Worm (Caenorhabditis elegans): ENCODE results near the gene set-13.

The set-13 gene

ce11 chrII:2774904-2775303 is 41.9 kb upstream of the set-13 start, which contains the start of gene fbxb-111:
TSS of gene fbxb-111 (minus strand) at chrII:2775004.
- TF ChIP-seq unc-39 (tag; optimal IDR thresholded peaks at IDR 0.05) = no peak
- TF ChIP-seq nhr-43 (tag; optimal IDR thresholded peaks at IDR 0.05; ENCODE audit: poor library complexity, severe bottlenecking) = no peak
- no peak for TF ChIP-seq nhr-12 (tag; optimal IDR thresholded peaks at IDR 0.05)
- no peak for TF ChIP-seq elt-1 (tag; optimal IDR thresholded peaks at IDR 0.05)

ce11 chrII:2777846-2778245 is 38.9 kb upstream of the set-13 start, which contains the start of gene F08D12.4:
TSS of gene F08D12.4 (plus strand) at chrII:2778146.
- TF ChIP-seq tbx-2 (tag; optimal IDR thresholded peaks at IDR 0.05) = no peak
- no peak for TF ChIP-seq eor-1 (tag; optimal IDR thresholded peaks at IDR 0.05)
- no peak for TF ChIP-seq fkh-10 (GFP tag; optimal IDR thresholded peaks at IDR 0.05)
- no peak for TF ChIP-seq nhr-12 (tag; optimal IDR thresholded peaks at IDR 0.05)
- TF ChIP-seq nhr-237 (tag; optimal IDR thresholded peaks at IDR 0.05) = no peak
- no peak for TF ChIP-seq snpc-4 (tag; optimal IDR thresholded peaks at IDR 0.05)
- no peak for TF ChIP-seq ceh-82 (tag; optimal IDR thresholded peaks at IDR 0.05)
- TF ChIP-seq lin-15B (tag; optimal IDR thresholded peaks at IDR 0.05) = no peak
- no peak for TF ChIP-seq daf-12 (tag; optimal IDR thresholded peaks at IDR 0.05)
- no peak for TF ChIP-seq elt-2 (tag; optimal IDR thresholded peaks at IDR 0.05)
- TF ChIP-seq skn-1 (tag; optimal IDR thresholded peaks at IDR 0.05) = no peak
- no peak for TF ChIP-seq sea-2 (GFP tag; optimal IDR thresholded peaks at IDR 0.05)
- TF ChIP-seq fkh-2 (tag; optimal IDR thresholded peaks at IDR 0.05) = no peak
- TF ChIP-seq ceh-9 (tag; optimal IDR thresholded peaks at IDR 0.05) = no peak

- no peak for TF ChIP-seq ceh-82 (tag; optimal IDR thresholded peaks at IDR 0.05)
- no peak for TF ChIP-seq skn-1 (tag; optimal IDR thresholded peaks at IDR 0.05)
These were observed 37.5 kb upstream of the set-13 start, which contains the start of gene F08D12.3 for ce11 chrII:2779253-2779652. TSS of gene F08D12.3 (plus strand) at chrII:2779553.

- TF ChIP-seq zag-1 (tag; optimal IDR thresholded peaks at IDR 0.05) (no peak), skn-1 (tag; optimal IDR thresholded peaks at IDR 0.05) (no peak), nhr-43 (tag; optimal IDR thresholded peaks at IDR 0.05; ENCODE audit: poor library complexity, severe bottlenecking) (no peak), lin-15B (tag; optimal IDR thresholded peaks at IDR 0.05) (no peak), elt-3 (tag; optimal IDR thresholded peaks at IDR 0.05) (no peak)
These were observed 36.0 kb upstream of the set-13 start for ce11 chrII:2780804-2781203.

ce11 chrII:2781355-2781754 is 35.4 kb upstream of the set-13 start, which contains the start of gene F08D12.2:
TSS of gene F08D12.2 (plus strand) at chrII:2781655.
- TF ChIP-seq ztf-11 (tag; optimal IDR thresholded peaks at IDR 0.05) = no peak
- no peak for TF ChIP-seq ceh-9 (tag; optimal IDR thresholded peaks at IDR 0.05)
- no peak for TF ChIP-seq elt-1 (tag; optimal IDR thresholded peaks at IDR 0.05)
- TF ChIP-seq ceh-28 (tag; optimal IDR thresholded peaks at IDR 0.05) = no peak
- TF ChIP-seq unc-62 (GFP tag; optimal IDR thresholded peaks at IDR 0.05) = no peak
- TF ChIP-seq nhr-77 (tag; optimal IDR thresholded peaks at IDR 0.05) = no peak
- TF ChIP-seq nhr-43 (tag; optimal IDR thresholded peaks at IDR 0.05; ENCODE audit: poor library complexity, severe bottlenecking) = no peak
- TF ChIP-seq ztf-4 (tag; optimal IDR thresholded peaks at IDR 0.05) = no peak
- no peak for TF ChIP-seq elt-2 (tag; optimal IDR thresholded peaks at IDR 0.05)
- TF ChIP-seq egl-27 (tag; optimal IDR thresholded peaks at IDR 0.05) = no peak
- no peak for TF ChIP-seq ZK546.5 (tag; optimal IDR thresholded peaks at IDR 0.05)
- no peak for TF ChIP-seq eor-1 (tag; optimal IDR thresholded peaks at IDR 0.05)

- TF ChIP-seq skn-1 (tag; optimal IDR thresholded peaks at IDR 0.05) (no peak), nhr-23 (tag; optimal IDR thresholded peaks at IDR 0.05) (no peak), ceh-16 (tag; optimal IDR thresholded peaks at IDR 0.05) (no peak), lsy-12 (tag; optimal IDR thresholded peaks at IDR 0.05) (no peak)
These were observed 33.4 kb upstream of the set-13 start for ce11 chrII:2783380-2783779.

ce11 chrII:2785787-2786186 is 31.0 kb upstream of the set-13 start:
- TF ChIP-seq nhr-28 (tag; optimal IDR thresholded peaks at IDR 0.05) (no peak), nhr-67 (tag; optimal IDR thresholded peaks at IDR 0.05) (no peak), nhr-12 (tag; optimal IDR thresholded peaks at IDR 0.05) (no peak), elt-3 (tag; optimal IDR thresholded peaks at IDR 0.05) (no peak), ztf-4 (tag; optimal IDR thresholded peaks at IDR 0.05) (no peak), zag-1 (tag; optimal IDR thresholded peaks at IDR 0.05) (no peak), nhr-76 (tag; optimal IDR thresholded peaks at IDR 0.05) (no peak), nhr-77 (tag; optimal IDR thresholded peaks at IDR 0.05) (no peak), lsy-12 (tag; optimal IDR thresholded peaks at IDR 0.05) (no peak), tbx-2 (tag; optimal IDR thresholded peaks at IDR 0.05) (no peak), pqm-1 (tag; optimal IDR thresholded peaks at IDR 0.05) (no peak), elt-2 (tag; optimal IDR thresholded peaks at IDR 0.05) (no peak), hmg-11 (tag; optimal IDR thresholded peaks at IDR 0.05) (no peak), sea-2 (GFP tag; optimal IDR thresholded peaks at IDR 0.05) (no peak), fkh-2 (tag; optimal IDR thresholded peaks at IDR 0.05) (no peak), egl-27 (tag; optimal IDR thresholded peaks at IDR 0.05) (no peak), fos-1 (tag; optimal IDR thresholded peaks at IDR 0.05) (no peak), nfya-1 (tag; optimal IDR thresholded peaks at IDR 0.05; ENCODE audit: insufficient read depth) (no peak), skn-1 (tag; optimal IDR thresholded peaks at IDR 0.05) (no peak), ceh-16 (tag; optimal IDR thresholded peaks at IDR 0.05) (no peak)
